Fruit fly (Drosophila melanogaster): ENCODE results near the gene okr.
A peak's percentile ranks its signal among the peaks of the same experiment; 100 is the strongest.

okr gene

DNA sequence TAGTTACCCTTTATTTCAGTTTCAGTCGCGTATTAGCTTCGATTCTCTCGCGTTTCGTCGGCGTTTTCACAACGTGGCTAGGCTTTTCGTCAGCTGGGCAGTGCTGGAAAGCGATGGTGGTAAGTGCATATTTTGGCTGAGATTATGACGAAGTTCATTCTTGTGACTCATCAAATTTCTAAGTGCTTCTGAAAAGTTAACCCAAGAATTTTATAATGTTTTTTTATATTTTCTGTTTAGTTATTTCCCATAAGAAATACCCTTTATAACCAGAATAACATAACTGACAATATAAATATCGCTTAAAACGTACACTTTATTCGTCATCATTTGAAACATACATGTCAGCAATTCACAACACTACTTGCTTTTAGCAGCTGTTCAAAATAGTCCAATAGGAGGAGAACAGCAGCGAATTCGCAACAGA, 44.6 kb upstream of the okr start, which contains the start of the genes CG17260 and SerRS (continued):
- peak; percentile 87 for TF ChIP-seq CG10979 (tag; optimal IDR thresholded peaks at IDR 0.05)
- TF ChIP-seq Sry-δ (GFP tag; optimal IDR thresholded peaks at IDR 0.05), result peak; percentile 66
- TF ChIP-seq CG14667 (GFP tag; IDR thresholded peaks at IDR 0.05), result peak; percentile 94
- no peak for TF ChIP-seq dmrt99B (tag; optimal IDR thresholded peaks at IDR 0.05)
- TF ChIP-seq CG3065 (GFP tag; optimal IDR thresholded peaks at IDR 0.05), result peak; percentile 83
- TF ChIP-seq CG9727 (GFP tag; optimal IDR thresholded peaks at IDR 0.05), result peak; percentile 86
- TF ChIP-seq Drgx (GFP tag; IDR thresholded peaks at IDR 0.05), result peak; percentile 83
- TF ChIP-seq lilli (GFP tag; optimal IDR thresholded peaks at IDR 0.05), result peak; percentile 97
- TF ChIP-seq tx (GFP tag; optimal IDR thresholded peaks at IDR 0.05), result peak; percentile 90
- TF ChIP-seq z (GFP tag; IDR thresholded peaks at IDR 0.05), result no peak
- TF ChIP-seq Ada2b (GFP tag; IDR thresholded peaks at IDR 0.05), result peak; percentile 91
- peak; percentile 68; the same call in 1 of the 3 replicates for TF ChIP-seq otp (GFP tag; IDR thresholded peaks at IDR 0.05)
- peak; percentile 80 for TF ChIP-seq Ets97D (GFP tag; optimal IDR thresholded peaks at IDR 0.05)
- peak; percentile 90 for TF ChIP-seq Fer2 (tag; optimal IDR thresholded peaks at IDR 0.05)
- TF ChIP-seq jumu (GFP tag; optimal IDR thresholded peaks at IDR 0.05), result peak; percentile 95
- no peak for TF ChIP-seq usp (GFP tag; optimal IDR thresholded peaks at IDR 0.05)
- peak; percentile 86 for TF ChIP-seq ara (GFP tag; IDR thresholded peaks at IDR 0.05)
- TF ChIP-seq bcd (GFP tag; optimal IDR thresholded peaks at IDR 0.05), result peak; percentile 90
- peak; percentile 95 for TF ChIP-seq kay (GFP tag; optimal IDR thresholded peaks at IDR 0.05)
- peak in 1 of 2 experiments; percentile 28 for TF ChIP-seq Dfd (GFP tag; optimal IDR thresholded peaks at IDR 0.05)
- TF ChIP-seq D (optimal IDR thresholded peaks at IDR 0.05), result no peak
- TF ChIP-seq D (GFP tag; optimal IDR thresholded peaks at IDR 0.05), result peak; percentile 76
- peak; percentile 94 for TF ChIP-seq unpg (GFP tag; optimal IDR thresholded peaks at IDR 0.05)
- TF ChIP-seq CG17328 (GFP tag; IDR thresholded peaks at IDR 0.05), result peak; percentile 81
- peak; percentile 71 for TF ChIP-seq CG12236 (GFP tag; optimal IDR thresholded peaks at IDR 0.05)
- no peak for TF ChIP-seq CG11504 (tag; optimal IDR thresholded peaks at IDR 0.05)
- peak; percentile 17 for TF ChIP-seq CG9797 (GFP tag; optimal IDR thresholded peaks at IDR 0.05)
- peak; percentile 92 for TF ChIP-seq ttk (GFP tag; IDR thresholded peaks at IDR 0.05)
- TF ChIP-seq crol (GFP tag; IDR thresholded peaks at IDR 0.05), result no peak; the same call in 1 of the 2 replicates
- no peak for TF ChIP-seq bbx (GFP tag; IDR thresholded peaks at IDR 0.05; ENCODE audit: partially characterized antibody)
- peak; percentile 75 for TF ChIP-seq CG7271 (tag; optimal IDR thresholded peaks at IDR 0.05)
- TF ChIP-seq CG15269 (tag; optimal IDR thresholded peaks at IDR 0.05), result peak; percentile 90
- TF ChIP-seq Kr (GFP tag; optimal IDR thresholded peaks at IDR 0.05), result no peak
- peak; percentile 93 for TF ChIP-seq Bteb2 (GFP tag; optimal IDR thresholded peaks at IDR 0.05)
- peak; percentile 35; the same call in 1 of the 2 replicates for TF ChIP-seq CG1024 (GFP tag; IDR thresholded peaks at IDR 0.05)
- TF ChIP-seq bowl (GFP tag; IDR thresholded peaks at IDR 0.05), result peak; percentile 26; the same call in 1 of the 2 replicates
- peak; percentile 94 for TF ChIP-seq bab2 (GFP tag; optimal IDR thresholded peaks at IDR 0.05)
- TF ChIP-seq Max (GFP tag; optimal IDR thresholded peaks at IDR 0.05), result peak; percentile 97
- TF ChIP-seq CG32767 (GFP tag; IDR thresholded peaks at IDR 0.05), result peak; percentile 84; the same call in 1 of the 2 replicates
- peak; percentile 94 for TF ChIP-seq lab (GFP tag; optimal IDR thresholded peaks at IDR 0.05)
- TF ChIP-seq Hmr (GFP tag; optimal IDR thresholded peaks at IDR 0.05), result peak; percentile 92
- TF ChIP-seq Neu2 (GFP tag; optimal IDR thresholded peaks at IDR 0.05; ENCODE audit: borderline replicate concordance), result peak; percentile 25
- peak; percentile 73 for TF ChIP-seq dimm (GFP tag; IDR thresholded peaks at IDR 0.05)
- peak; percentile 76 for TF ChIP-seq mirr (GFP tag; optimal IDR thresholded peaks at IDR 0.05)
- TF ChIP-seq CG10366 (GFP tag; IDR thresholded peaks at IDR 0.05), result peak; percentile 90
- peak; percentile 92 for TF ChIP-seq az2 (GFP tag; optimal IDR thresholded peaks at IDR 0.05)
- peak; percentile 56 for TF ChIP-seq unc-4 (GFP tag; IDR thresholded peaks at IDR 0.05; ENCODE audit: partially characterized antibody)
- TF ChIP-seq MESR4 (GFP tag; optimal IDR thresholded peaks at IDR 0.05), result peak; percentile 69
- peak; percentile 88 for TF ChIP-seq Mrtf (GFP tag; IDR thresholded peaks at IDR 0.05)
- TF ChIP-seq BtbVII (GFP tag; optimal IDR thresholded peaks at IDR 0.05), result peak; percentile 76
- TF ChIP-seq kni (GFP tag; optimal IDR thresholded peaks at IDR 0.05), result peak; percentile 69
